Worm (Caenorhabditis elegans) whole organism, mixed stage, embryonic: ENCODE results near the gene lin-22.

Experiments
- M03D4.4 ChIP-seq: sonication (generic microtip); optimal IDR thresholded peaks from 2 replicates; lab custom pipeline; 2017; ENCODE audit warnings: mild to moderate bottlenecking, missing genetic modification characterization, missing compliant biosample characterization
- bed-3 ChIP-seq: fragments of 200-800 bp; sonication (Bioruptor generic); optimal IDR thresholded peaks from 3 replicates; lab custom pipeline; 2018; ENCODE audit warnings: mild to moderate bottlenecking, missing genetic modification characterization, moderate library complexity, missing compliant biosample characterization
- blmp-1 ChIP-seq: fragments of 150-350 bp; optimal IDR thresholded peaks from 2 replicates; lab custom pipeline; 2014; ENCODE audit warnings: missing biosample characterization, missing genetic modification characterization
- ceh-39 ChIP-seq: fragments of 150-350 bp; optimal IDR thresholded peaks from 2 replicates; lab custom pipeline; 2014; ENCODE audit warnings: missing biosample characterization, missing genetic modification characterization
- ceh-43 ChIP-seq: fragments of 200-800 bp; sonication (Bioruptor generic); optimal IDR thresholded peaks from 2 replicates; lab custom pipeline; 2018; ENCODE audit warnings: mild to moderate bottlenecking, missing genetic modification characterization, moderate library complexity, missing compliant biosample characterization
- ceh-83 ChIP-seq: fragments of 200-800 bp; sonication (Bioruptor generic); optimal IDR thresholded peaks from 2 replicates; lab custom pipeline; 2018; ENCODE audit warnings: mild to moderate bottlenecking, missing genetic modification characterization, missing compliant biosample characterization
- ces-1 ChIP-seq: fragments of 150-350 bp; optimal IDR thresholded peaks from 2 replicates; lab custom pipeline; 2014; ENCODE audit warnings: missing biosample characterization, missing genetic modification reagents, missing genetic modification characterization
- cnd-1 ChIP-seq: fragments of 200-800 bp; sonication (Bioruptor generic); optimal IDR thresholded peaks from 2 replicates; lab custom pipeline; 2018; ENCODE audit warnings: mild to moderate bottlenecking, missing genetic modification characterization, missing compliant biosample characterization
- drap-1 ChIP-seq: fragments of 200-800 bp; sonication (Bioruptor generic); optimal IDR thresholded peaks from 3 replicates; lab custom pipeline; 2018; ENCODE audit warnings: mild to moderate bottlenecking, missing genetic modification characterization, missing compliant biosample characterization
- elt-1 ChIP-seq: sonication (generic microtip); optimal IDR thresholded peaks from 2 replicates; lab custom pipeline; 2017; ENCODE audit warnings: missing genetic modification characterization, mild to moderate bottlenecking, missing compliant biosample characterization, antibody characterized with exemption, moderate library complexity, borderline replicate concordance; ENCODE audit not compliant: insufficient read depth
- elt-3 ChIP-seq: fragments of 150-350 bp; optimal IDR thresholded peaks from 2 replicates; lab custom pipeline; 2014; ENCODE audit warnings: missing biosample characterization, missing genetic modification characterization
- ham-2 ChIP-seq: fragments of 200-800 bp; sonication (Bioruptor generic); optimal IDR thresholded peaks from 2 replicates; lab custom pipeline; 2018; ENCODE audit warnings: mild to moderate bottlenecking, missing genetic modification characterization, missing compliant biosample characterization
- hlh-1 ChIP-seq: fragments of 150-350 bp; optimal IDR thresholded peaks from 2 replicates; lab custom pipeline; 2014; ENCODE audit warnings: missing biosample characterization, missing genetic modification reagents, missing genetic modification characterization
- lin-13 ChIP-seq: fragments of 150-350 bp; optimal IDR thresholded peaks from 2 replicates; lab custom pipeline; 2014; ENCODE audit warnings: missing biosample characterization, missing genetic modification characterization
- lin-32 ChIP-seq: fragments of 200-800 bp; sonication (Bioruptor generic); optimal IDR thresholded peaks from 2 replicates; lab custom pipeline; 2018; ENCODE audit warnings: mild to moderate bottlenecking, missing genetic modification characterization, missing compliant biosample characterization
- mab-5 ChIP-seq: fragments of 150-350 bp; optimal IDR thresholded peaks from 2 replicates; lab custom pipeline; 2014; ENCODE audit warnings: missing biosample characterization, missing genetic modification characterization
- mep-1 ChIP-seq: fragments of 150-350 bp; optimal IDR thresholded peaks from 2 replicates; lab custom pipeline; 2017; ENCODE audit warnings: missing biosample characterization, missing genetic modification reagents, missing genetic modification characterization, inconsistent platforms
- mls-2 ChIP-seq: sonication (generic microtip); optimal IDR thresholded peaks from 2 replicates; lab custom pipeline; 2016; ENCODE audit warnings: mild to moderate bottlenecking, missing genetic modification characterization, moderate library complexity, missing compliant biosample characterization
- nhr-12 ChIP-seq: fragments of 150-350 bp; optimal IDR thresholded peaks from 2 replicates; lab custom pipeline; 2014; ENCODE audit warnings: missing biosample characterization, missing genetic modification characterization
- nhr-2 ChIP-seq: fragments of 150-350 bp; optimal IDR thresholded peaks from 2 replicates; lab custom pipeline; 2014; ENCODE audit warnings: missing biosample characterization, missing genetic modification characterization
- nhr-237 ChIP-seq: fragments of 150-350 bp; optimal IDR thresholded peaks from 2 replicates; lab custom pipeline; 2014; ENCODE audit warnings: missing biosample characterization, missing genetic modification characterization
- nhr-28 ChIP-seq: fragments of 150-350 bp; optimal IDR thresholded peaks from 2 replicates; lab custom pipeline; 2014; ENCODE audit warnings: missing biosample characterization, missing genetic modification characterization
- nhr-76 ChIP-seq: sonication (generic microtip); optimal IDR thresholded peaks from 2 replicates; lab custom pipeline; 2017; ENCODE audit warnings: missing biosample characterization, missing genetic modification characterization
- sptf-1 ChIP-seq: sonication (generic microtip); optimal IDR thresholded peaks from 2 replicates; lab custom pipeline; 2017; ENCODE audit warnings: mild to moderate bottlenecking, missing genetic modification characterization, moderate library complexity, missing compliant biosample characterization
- tbx-8 ChIP-seq: fragments of 200-800 bp; sonication (Bioruptor generic); optimal IDR thresholded peaks from 2 replicates; lab custom pipeline; 2018; ENCODE audit warnings: mild to moderate bottlenecking, missing genetic modification characterization, moderate library complexity, missing compliant biosample characterization
- unc-120 ChIP-seq: sonication (generic microtip); optimal IDR thresholded peaks from 2 replicates; lab custom pipeline; 2017; ENCODE audit warnings: missing genetic modification characterization, missing compliant biosample characterization; ENCODE audit not compliant: poor library complexity, severe bottlenecking
- unc-39 ChIP-seq: fragments of 150-350 bp; optimal IDR thresholded peaks from 2 replicates; lab custom pipeline; 2014; ENCODE audit warnings: missing biosample characterization, missing genetic modification characterization
- unc-62 ChIP-seq: fragments of 150-350 bp; optimal IDR thresholded peaks from 2 replicates; lab custom pipeline; 2014; ENCODE audit warnings: missing biosample characterization, missing genetic modification reagents, missing genetic modification characterization

The lin-22 gene

DNA sequence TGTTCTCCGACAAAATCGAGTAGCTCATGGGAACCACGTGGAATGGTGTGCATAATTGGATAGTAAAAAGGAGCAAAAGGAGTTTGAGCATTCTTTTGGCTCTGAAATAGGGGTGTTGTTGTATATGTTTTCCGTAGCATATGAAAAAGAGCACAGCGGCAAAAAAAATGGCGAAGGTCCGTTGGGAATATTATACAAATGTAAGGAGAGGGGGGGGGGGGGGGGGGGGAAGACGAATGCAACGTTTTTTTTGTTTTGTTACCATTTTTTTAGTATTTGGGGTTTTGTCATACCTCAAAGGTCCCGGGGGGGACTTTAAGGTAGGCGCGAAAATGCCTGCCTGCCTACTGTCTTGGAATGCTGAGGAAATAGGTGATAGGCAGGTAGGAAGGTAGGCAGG is 9.3 kb downstream of the lin-22 start, which contains the start of gene ndnf-1:
Gene ndnf-1, minus strand, starts transcription at position 101 of the 400 bp plus-strand sequence.
- TF ChIP-seq elt-3 (tag; lab: Kevin White, UChicago): no peak
- TF ChIP-seq mls-2 (tag; lab: Kevin White, UChicago): no peak
- no peak for TF ChIP-seq lin-32 (GFP tag; lab: Kevin White, UChicago)
- TF ChIP-seq drap-1 (GFP tag; lab: Kevin White, UChicago): no peak
- no peak for TF ChIP-seq ceh-83 (GFP tag; lab: Kevin White, UChicago)
- no peak for TF ChIP-seq unc-120 (tag; lab: Kevin White, UChicago)
- TF ChIP-seq tbx-8 (GFP tag; lab: Kevin White, UChicago): no peak
- no peak for TF ChIP-seq lin-13
- TF ChIP-seq ces-1 (GFP tag; lab: Kevin White, UChicago): no peak
- TF ChIP-seq M03D4.4 (tag; lab: Kevin White, UChicago): no peak
- no peak for TF ChIP-seq mep-1 (tag; lab: Kevin White, UChicago)
- no peak for TF ChIP-seq elt-1
- TF ChIP-seq nhr-2: no peak

DNA sequence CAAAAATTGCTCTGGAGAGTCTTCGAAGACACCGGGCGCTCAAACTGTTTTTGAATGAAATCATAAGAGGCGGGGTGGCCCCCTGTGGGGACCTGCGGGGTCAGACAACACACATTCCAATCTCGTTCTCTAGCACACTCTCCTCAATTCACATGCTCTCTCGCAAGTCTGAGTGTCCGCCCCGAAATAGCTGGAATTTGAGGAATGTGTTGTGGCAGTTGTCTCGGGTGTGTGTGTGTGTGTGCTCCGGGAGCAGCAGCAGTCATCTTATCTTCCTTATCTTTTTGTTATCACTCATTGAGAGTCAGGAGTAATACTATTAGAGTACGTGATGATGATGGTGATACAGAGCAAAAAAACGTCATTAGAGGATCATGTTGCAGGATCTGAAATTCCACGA is 10.3 kb downstream of the lin-22 start:
- no peak for TF ChIP-seq ceh-83 (GFP tag; lab: Kevin White, UChicago)
- TF ChIP-seq hlh-1 (tag; lab: Kevin White, UChicago): peak; percentile 76
- TF ChIP-seq unc-120 (tag; lab: Kevin White, UChicago): peak; percentile 68
- TF ChIP-seq elt-3 (tag; lab: Kevin White, UChicago): no peak
- peak; percentile 27 for TF ChIP-seq unc-62 (GFP tag; lab: Kevin White, UChicago)

DNA sequence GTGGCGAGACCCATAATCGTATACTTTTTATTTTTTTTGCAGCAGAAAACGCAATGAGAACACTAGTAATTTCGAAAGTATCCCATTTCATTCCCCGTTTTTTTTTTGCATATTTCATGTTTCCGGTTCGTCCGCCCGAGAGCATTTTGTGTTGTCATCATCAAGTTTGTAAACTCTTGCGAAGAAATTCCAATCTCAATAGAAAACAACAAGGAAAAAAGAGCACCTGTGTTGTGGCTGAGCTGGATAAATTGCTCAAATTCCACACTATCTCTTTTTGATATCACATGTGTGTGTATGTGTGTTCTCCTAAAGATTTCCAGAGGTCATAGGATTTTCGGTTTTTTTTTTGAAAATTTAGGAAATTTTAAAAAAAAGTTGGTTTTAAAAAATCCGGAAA is 12.5 kb downstream of the lin-22 start:
- TF ChIP-seq M03D4.4 (tag; lab: Kevin White, UChicago) (no peak), unc-62 (GFP tag; lab: Kevin White, UChicago) (no peak), lin-32 (GFP tag; lab: Kevin White, UChicago) (no peak), nhr-2 (no peak), unc-39 (tag; lab: Kevin White, UChicago) (no peak), ceh-83 (GFP tag; lab: Kevin White, UChicago) (no peak), nhr-28 (tag; lab: Kevin White, UChicago) (no peak), sptf-1 (no peak), mab-5 (tag; lab: Kevin White, UChicago) (no peak), tbx-8 (GFP tag; lab: Kevin White, UChicago) (no peak)

DNA sequence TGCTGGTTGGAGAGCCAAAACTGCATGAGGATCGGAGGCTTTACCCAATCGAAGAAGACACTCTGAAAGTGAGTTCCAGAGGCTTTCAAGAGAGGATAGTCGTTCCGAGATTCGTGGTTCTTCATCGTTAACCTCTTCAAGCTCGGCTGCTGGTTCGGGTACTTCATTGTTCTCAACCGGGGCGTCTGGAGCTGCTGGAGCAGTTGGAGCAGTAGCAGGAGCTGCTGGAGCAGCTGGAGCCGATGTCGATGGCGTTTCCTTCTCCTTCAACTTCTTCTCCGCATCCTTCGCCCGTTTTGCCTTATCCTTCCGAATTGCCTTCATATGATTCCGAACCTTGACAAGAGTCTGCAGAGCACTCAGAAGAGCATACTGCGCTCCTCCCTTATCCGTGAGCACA is 15.8 kb downstream of the lin-22 start:
- TF ChIP-seq lin-32 (GFP tag; lab: Kevin White, UChicago): no peak
- TF ChIP-seq ceh-39 (tag; lab: Kevin White, UChicago): no peak
- TF ChIP-seq nhr-28 (tag; lab: Kevin White, UChicago): no peak
- TF ChIP-seq cnd-1 (tag; lab: Kevin White, UChicago): no peak
- TF ChIP-seq ham-2 (GFP tag; lab: Kevin White, UChicago): no peak
- no peak for TF ChIP-seq ces-1 (GFP tag; lab: Kevin White, UChicago)
- no peak for TF ChIP-seq nhr-237
- TF ChIP-seq ceh-83 (GFP tag; lab: Kevin White, UChicago): no peak
- TF ChIP-seq bed-3 (GFP tag; lab: Kevin White, UChicago): no peak
- no peak for TF ChIP-seq nhr-12
- TF ChIP-seq, all 35 proteins: peak for 0

DNA sequence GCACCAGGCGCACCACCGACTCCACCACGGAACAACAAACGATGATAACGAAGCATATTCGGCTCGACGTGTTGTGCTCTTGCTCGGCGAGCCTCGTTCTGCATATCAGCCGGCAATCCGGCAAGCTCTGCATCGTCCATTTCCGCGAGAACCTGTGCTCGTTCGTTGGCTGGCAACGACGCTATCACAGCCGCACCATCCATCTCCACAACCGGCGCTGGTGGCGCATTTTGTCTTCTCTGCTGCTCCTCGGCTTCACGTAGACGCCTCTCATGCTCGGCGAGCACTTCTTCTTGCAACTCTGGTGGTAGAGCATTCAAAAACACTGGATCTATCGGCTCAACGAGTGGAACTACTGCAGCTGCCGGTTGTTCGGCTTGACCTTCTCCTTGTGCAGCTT is 18.4 kb downstream of the lin-22 start:
- TF ChIP-seq unc-39 (tag; lab: Kevin White, UChicago): no peak
- no peak for TF ChIP-seq lin-32 (GFP tag; lab: Kevin White, UChicago)
- no peak for TF ChIP-seq nhr-76 (tag; lab: Kevin White, UChicago)
- no peak for TF ChIP-seq nhr-237
- no peak for TF ChIP-seq drap-1 (GFP tag; lab: Kevin White, UChicago)
- no peak for TF ChIP-seq unc-62 (GFP tag; lab: Kevin White, UChicago)
- no peak for TF ChIP-seq sptf-1
- no peak for TF ChIP-seq hlh-1 (tag; lab: Kevin White, UChicago)
- TF ChIP-seq nhr-28 (tag; lab: Kevin White, UChicago): no peak
- TF ChIP-seq ceh-43 (GFP tag; lab: Kevin White, UChicago): no peak
- TF ChIP-seq nhr-2: no peak
- no peak for TF ChIP-seq lin-13

DNA sequence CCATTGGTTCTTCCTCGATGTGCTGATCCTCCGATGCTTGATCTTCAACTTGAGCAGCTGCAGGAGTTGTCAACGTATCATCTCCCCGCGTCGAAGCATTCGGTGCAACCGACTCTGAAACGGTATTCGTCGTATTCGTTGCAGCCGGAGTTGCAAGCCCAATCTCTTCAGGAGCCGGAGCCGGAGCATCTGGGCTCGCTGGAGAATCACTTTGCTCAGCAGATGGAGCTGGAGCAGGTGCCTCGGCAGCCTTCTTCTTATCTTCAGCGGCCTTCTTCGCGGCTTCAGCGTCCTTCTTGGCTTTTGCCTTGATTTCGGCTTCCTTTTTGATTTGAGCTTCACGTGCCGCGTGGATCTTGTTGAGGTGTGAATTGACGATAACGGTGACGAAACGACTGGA is 19.2 kb downstream of the lin-22 start:
- TF ChIP-seq blmp-1 (tag; lab: Kevin White, UChicago): no peak
- TF ChIP-seq cnd-1 (tag; lab: Kevin White, UChicago): no peak
- TF ChIP-seq ceh-43 (GFP tag; lab: Kevin White, UChicago): no peak
